Fruit fly (Drosophila melanogaster) whole organism, embryonic: ENCODE measurements around the gene CG42390.

Experiments used
- Abd-B ChIP-seq: fragments of 200-800 bp; sonication (Bioruptor generic); optimal IDR thresholded peaks from 2 replicates; lab custom pipeline; 2018; ENCODE audit warnings: missing biosample characterization, mild to moderate bottlenecking, missing genetic modification characterization, moderate library complexity
- Antp ChIP-seq: fragments of 200-800 bp; sonication (Bioruptor generic); optimal IDR thresholded peaks from 3 replicates; lab custom pipeline; 2016; ENCODE audit warnings: missing biosample characterization, missing genetic modification characterization
- Atf-2 ChIP-seq: fragments of 200-800 bp; sonication (Bioruptor generic); optimal IDR thresholded peaks from 2 replicates; lab custom pipeline; 2016; ENCODE audit warnings: missing biosample characterization, missing genetic modification characterization
- Atf6 ChIP-seq: fragments of 200-800 bp; sonication (Bioruptor generic); IDR thresholded peaks from 2 replicates; pipeline ENCODE4 v1.3.6; 2022; ENCODE audit warnings: missing biosample characterization, missing genetic modification characterization
- Bdp1 ChIP-seq: fragments of 200-800 bp; sonication (Bioruptor generic); optimal IDR thresholded peaks from 3 replicates; lab custom pipeline; 2016; ENCODE audit warnings: missing biosample characterization, missing genetic modification characterization
- CG10267 ChIP-seq: fragments of 200-800 bp; sonication (Bioruptor generic); optimal IDR thresholded peaks from 2 replicates; lab custom pipeline; 2018; ENCODE audit warnings: missing biosample characterization, mild to moderate bottlenecking, missing genetic modification characterization, moderate library complexity
- CG11398 ChIP-seq: fragments of 200-800 bp; sonication (Bioruptor generic); optimal IDR thresholded peaks from 2 replicates; lab custom pipeline; 2016; ENCODE audit warnings: missing biosample characterization, missing genetic modification characterization
- CG12236 ChIP-seq: fragments of 200-800 bp; sonication (Bioruptor generic); optimal IDR thresholded peaks from 2 replicates; lab custom pipeline; 2016; ENCODE audit warnings: missing biosample characterization, missing genetic modification characterization
- CG12391 ChIP-seq: fragments of 200-800 bp; sonication (Bioruptor generic); optimal IDR thresholded peaks from 3 replicates; lab custom pipeline; 2018; ENCODE audit warnings: missing biosample characterization, mild to moderate bottlenecking, missing genetic modification characterization, moderate library complexity
- CG15601 ChIP-seq: fragments of 200-800 bp; sonication (Bioruptor generic); optimal IDR thresholded peaks from 3 replicates; lab custom pipeline; 2019; ENCODE audit warnings: missing biosample characterization, mild to moderate bottlenecking, missing genetic modification characterization, moderate library complexity
- CG18476 ChIP-seq: fragments of 200-800 bp; sonication (Bioruptor generic); optimal IDR thresholded peaks from 2 replicates; lab custom pipeline; 2016; ENCODE audit warnings: missing biosample characterization, mild to moderate bottlenecking, missing genetic modification characterization
- CG2199 ChIP-seq: fragments of 200-800 bp; sonication (Bioruptor generic); IDR thresholded peaks from 3 replicates; pipeline ENCODE4 v1.3.6; 2022; ENCODE audit warnings: missing biosample characterization, missing genetic modification characterization
- CG30403 ChIP-seq: fragments of 200-800 bp; sonication (Bioruptor generic); optimal IDR thresholded peaks from 3 replicates; lab custom pipeline; 2016; ENCODE audit warnings: missing biosample characterization, missing genetic modification characterization
- CG3065 ChIP-seq: fragments of 200-800 bp; sonication (Bioruptor generic); optimal IDR thresholded peaks from 2 replicates; lab custom pipeline; 2016; ENCODE audit warnings: missing biosample characterization, missing genetic modification characterization
- CG31441 ChIP-seq: fragments of 200-800 bp; sonication (Bioruptor generic); IDR thresholded peaks from 2 replicates; pipeline ENCODE4 v1.3.6; 2022; ENCODE audit warnings: missing biosample characterization, missing genetic modification characterization
- CG32767 ChIP-seq: fragments of 200-800 bp; sonication (Bioruptor generic); IDR thresholded peaks from 2 replicates; pipeline ENCODE4 v1.3.6; 2022; ENCODE audit warnings: missing biosample characterization, missing genetic modification characterization
- CG7745 ChIP-seq: fragments of 200-800 bp; sonication (Bioruptor generic); optimal IDR thresholded peaks from 2 replicates; lab custom pipeline; 2018; ENCODE audit warnings: missing biosample characterization, mild to moderate bottlenecking, missing genetic modification characterization, moderate library complexity
- CG9215 ChIP-seq: fragments of 200-800 bp; sonication (Bioruptor generic); IDR thresholded peaks from 2 replicates; pipeline ENCODE4 v1.3.6; 2022; ENCODE audit warnings: missing biosample characterization, missing genetic modification characterization
- CG9932 ChIP-seq: fragments of 200-800 bp; sonication (Bioruptor generic); IDR thresholded peaks from 2 replicates; pipeline ENCODE4 v1.3.6; 2022; ENCODE audit warnings: missing biosample characterization, missing genetic modification characterization
- Doc2 ChIP-seq: fragments of 200-800 bp; sonication (Bioruptor generic); IDR thresholded peaks from 2 replicates; pipeline ENCODE4 v1.3.6; 2022; ENCODE audit warnings: missing biosample characterization, missing genetic modification characterization
- E2f2 ChIP-seq: fragments of 200-800 bp; sonication (Bioruptor generic); IDR thresholded peaks from 2 replicates; pipeline ENCODE4 v1.3.6; 2022; ENCODE audit warnings: missing biosample characterization, missing genetic modification characterization
- Lhr ChIP-seq: fragments of 200-800 bp; sonication (Bioruptor generic); optimal IDR thresholded peaks from 3 replicates; lab custom pipeline; 2017; ENCODE audit warnings: mild to moderate bottlenecking, missing biosample characterization, missing genetic modification reagents, missing genetic modification characterization
- Med ChIP-seq: fragments of 200-800 bp; sonication (Bioruptor generic); peaks from one replicate; lab custom pipeline; 2016; ENCODE audit warnings: missing biosample characterization, missing genetic modification characterization, mild to moderate bottlenecking, inconsistent platforms, moderate library complexity
- NC2α ChIP-seq: fragments of 200-800 bp; sonication (Bioruptor generic); optimal IDR thresholded peaks from 2 replicates; lab custom pipeline; 2016; ENCODE audit warnings: missing biosample characterization, missing genetic modification characterization
- NK7.1 ChIP-seq: fragments of 200-800 bp; sonication (Bioruptor generic); optimal IDR thresholded peaks from 3 replicates; lab custom pipeline; 2016; ENCODE audit warnings: missing biosample characterization, missing genetic modification characterization
- NfI ChIP-seq: fragments of 200-800 bp; sonication (Bioruptor generic); optimal IDR thresholded peaks from 3 replicates; lab custom pipeline; 2018; ENCODE audit warnings: missing biosample characterization, mild to moderate bottlenecking, missing genetic modification characterization, moderate library complexity
- Oli ChIP-seq: fragments of 200-800 bp; sonication (Bioruptor generic); optimal IDR thresholded peaks from 2 replicates; lab custom pipeline; 2018; ENCODE audit warnings: missing biosample characterization, mild to moderate bottlenecking, missing genetic modification characterization, moderate library complexity
- Opbp ChIP-seq: fragments of 200-800 bp; sonication (Bioruptor generic); IDR thresholded peaks from 3 replicates; pipeline ENCODE4 v1.3.6; 2022; ENCODE audit warnings: missing biosample characterization, missing genetic modification characterization; ENCODE audit not compliant: partially characterized antibody
- Taf1 ChIP-seq: fragments of 200-800 bp; sonication (Bioruptor generic); IDR thresholded peaks from 2 replicates; pipeline ENCODE4 v1.3.6; 2022; ENCODE audit warnings: missing biosample characterization, missing genetic modification characterization
- ara ChIP-seq: fragments of 200-800 bp; sonication (Bioruptor generic); IDR thresholded peaks from 2 replicates; pipeline ENCODE4 v1.3.6; 2022; ENCODE audit warnings: missing biosample characterization, missing genetic modification characterization
- chif ChIP-seq, 2 experiments: fragments of 200-800 bp; sonication (Bioruptor generic); optimal IDR thresholded peaks; 3 replicates each; lab custom pipeline; 2016; ENCODE audit warnings: missing biosample characterization in 2 of 2, missing genetic modification characterization in 2 of 2
- ci ChIP-seq: fragments of 200-800 bp; sonication (Bioruptor generic); IDR thresholded peaks from 3 replicates; pipeline ENCODE4 v1.3.6; 2022; ENCODE audit warnings: missing biosample characterization, missing genetic modification characterization
- cwo ChIP-seq: fragments of 200-800 bp; sonication (Bioruptor generic); optimal IDR thresholded peaks from 3 replicates; lab custom pipeline; 2017; ENCODE audit warnings: missing biosample characterization, missing genetic modification characterization, mild to moderate bottlenecking, moderate library complexity, missing genetic modification reagents
- ewg ChIP-seq: fragments of 200-800 bp; sonication (Bioruptor generic); optimal IDR thresholded peaks from 3 replicates; lab custom pipeline; 2017; ENCODE audit warnings: mild to moderate bottlenecking, missing biosample characterization, missing genetic modification reagents, missing genetic modification characterization
- fd102C ChIP-seq: fragments of 200-800 bp; sonication (Bioruptor generic); optimal IDR thresholded peaks from 2 replicates; lab custom pipeline; 2018; ENCODE audit warnings: missing biosample characterization, mild to moderate bottlenecking, missing genetic modification characterization, moderate library complexity
- ftz-f1 ChIP-seq: fragments of 200-800 bp; sonication (Bioruptor generic); optimal IDR thresholded peaks from 2 replicates; lab custom pipeline; 2016; ENCODE audit warnings: missing biosample characterization, missing genetic modification characterization
- ind ChIP-seq: fragments of 200-800 bp; sonication (Bioruptor generic); optimal IDR thresholded peaks from 3 replicates; lab custom pipeline; 2016; ENCODE audit warnings: missing biosample characterization, missing genetic modification characterization
- lab ChIP-seq: fragments of 200-800 bp; sonication (Bioruptor generic); optimal IDR thresholded peaks from 3 replicates; lab custom pipeline; 2017; ENCODE audit warnings: missing biosample characterization, missing genetic modification characterization, mild to moderate bottlenecking, moderate library complexity, missing genetic modification reagents
- lbe ChIP-seq: fragments of 200-800 bp; sonication (Bioruptor generic); optimal IDR thresholded peaks from 2 replicates; lab custom pipeline; 2016; ENCODE audit warnings: missing biosample characterization, mild to moderate bottlenecking, missing genetic modification characterization
- lmd ChIP-seq: fragments of 200-800 bp; sonication (Bioruptor generic); IDR thresholded peaks from 2 replicates; pipeline ENCODE4 v1.3.6; 2022; ENCODE audit warnings: missing biosample characterization, missing genetic modification characterization
- mirr ChIP-seq: fragments of 200-800 bp; sonication (Bioruptor generic); optimal IDR thresholded peaks from 3 replicates; lab custom pipeline; 2018; ENCODE audit warnings: missing biosample characterization, mild to moderate bottlenecking, missing genetic modification characterization
- pita ChIP-seq: fragments of 200-800 bp; sonication (Bioruptor generic); optimal IDR thresholded peaks from 2 replicates; lab custom pipeline; 2017; ENCODE audit warnings: missing biosample characterization, mild to moderate bottlenecking, missing genetic modification characterization
- prd ChIP-seq, 3 experiments: fragments of >200 bp in 2 of 3; fragments of 200-800 bp in 1 of 3; sonication (Bioruptor generic) in 1 of 3; optimal IDR thresholded peaks in 2 of 3; IDR thresholded peaks in 1 of 3; 2 replicates in 2 of 3; 3 replicates in 1 of 3; pipeline versions ENCODE4 v1.3.6 to Lab custom; 2017 to 2022; ENCODE audit warnings: missing biosample characterization in 1 of 3, missing genetic modification characterization in 1 of 3
- repo ChIP-seq: fragments of 200-800 bp; sonication (Bioruptor generic); optimal IDR thresholded peaks from 2 replicates; lab custom pipeline; 2016; ENCODE audit warnings: missing biosample characterization, missing genetic modification characterization
- scrt ChIP-seq: fragments of 200-800 bp; sonication (Bioruptor generic); optimal IDR thresholded peaks from 2 replicates; lab custom pipeline; 2018; ENCODE audit warnings: missing biosample characterization, mild to moderate bottlenecking, missing genetic modification characterization, moderate library complexity
- sens ChIP-seq: fragments of 200-800 bp; sonication (Bioruptor generic); peaks from one replicate; lab custom pipeline; 2016; ENCODE audit warnings: missing biosample characterization, missing genetic modification characterization
- sima ChIP-seq: fragments of 200-800 bp; sonication (Bioruptor generic); optimal IDR thresholded peaks from 2 replicates; lab custom pipeline; 2016; ENCODE audit warnings: missing biosample characterization, missing genetic modification characterization
- tin ChIP-seq: fragments of 200-800 bp; sonication (Bioruptor generic); optimal IDR thresholded peaks from 3 replicates; lab custom pipeline; 2016; ENCODE audit warnings: missing biosample characterization, missing genetic modification characterization
- tll ChIP-seq, 2 experiments: fragments of 200-800 bp in 1 of 2; fragments of >200 bp in 1 of 2; sonication (Bioruptor generic) in 1 of 2; optimal IDR thresholded peaks; 2 replicates each; lab custom pipeline; 2017 to 2019; ENCODE audit warnings: missing biosample characterization in 2 of 2, missing genetic modification characterization in 2 of 2, mild to moderate bottlenecking in 1 of 2, moderate library complexity in 1 of 2
- tup ChIP-seq: fragments of 200-800 bp; sonication (Bioruptor generic); optimal IDR thresholded peaks from 2 replicates; lab custom pipeline; 2016; ENCODE audit warnings: missing biosample characterization, mild to moderate bottlenecking, missing genetic modification characterization, moderate library complexity
- twi ChIP-seq: fragments of 200-800 bp; optimal IDR thresholded peaks from 2 replicates; lab custom pipeline; 2019; ENCODE audit warnings: missing biosample characterization, mild to moderate bottlenecking, missing genetic modification characterization, moderate library complexity

CG42390 gene

dm6 chr3R:22150433-22150832 lies 30.6 kb downstream of the CG42390 start (continued):
- no peak for TF ChIP-seq mirr (GFP tag; lab: Kevin White, UChicago)
- peak; percentile 62; the same call in 1 of the 3 replicates for TF ChIP-seq ci (GFP tag; lab: Robert Waterston, UW)
- TF ChIP-seq scrt (GFP tag; lab: Kevin White, UChicago), result no peak
- no peak for TF ChIP-seq tup (GFP tag; lab: Kevin White, UChicago)
- no peak for TF ChIP-seq fd102C
- no peak for TF ChIP-seq lbe
- no peak for TF ChIP-seq Taf1 (GFP tag; lab: Robert Waterston, UW)
- no peak for TF ChIP-seq CG32767 (GFP tag; lab: Robert Waterston, UW)
- TF ChIP-seq CG18476 (GFP tag; lab: Kevin White, UChicago), result no peak
- no peak for TF ChIP-seq sima (GFP tag; lab: Kevin White, UChicago)
- no peak for TF ChIP-seq twi (tag; lab: Kevin White, UChicago)
- no peak for TF ChIP-seq ftz-f1 (GFP tag; lab: Kevin White, UChicago)
- no peak for TF ChIP-seq NfI (GFP tag; lab: Kevin White, UChicago)
- no peak for TF ChIP-seq pita
- no peak for TF ChIP-seq ewg (GFP tag; lab: Kevin White, UChicago)
- TF ChIP-seq chif (GFP tag; optimal IDR thresholded peaks at IDR 0.05; lab: Kevin White, UChicago), result peak in 1 of 2 experiments; percentile 11
- no peak for TF ChIP-seq Oli (tag; lab: Kevin White, UChicago)
- TF ChIP-seq CG30403 (GFP tag; lab: Kevin White, UChicago), result no peak
- TF ChIP-seq CG9215, result no peak
- TF ChIP-seq CG31441 (GFP tag; lab: Robert Waterston, UW), result no peak
- no peak for TF ChIP-seq tll (GFP tag; optimal IDR thresholded peaks at IDR 0.05; lab: Kevin White, UChicago)
- TF ChIP-seq tin (GFP tag; lab: Kevin White, UChicago), result no peak
- TF ChIP-seq CG9932, result no peak
- TF ChIP-seq NK7.1, result no peak
- no peak for TF ChIP-seq CG3065 (GFP tag; lab: Kevin White, UChicago)
- TF ChIP-seq NC2α (GFP tag; lab: Kevin White, UChicago), result no peak
- TF ChIP-seq E2f2 (GFP tag; lab: Robert Waterston, UW), result no peak
- no peak for TF ChIP-seq Bdp1
- TF ChIP-seq Lhr, result no peak
- no peak for TF ChIP-seq cwo (GFP tag; lab: Kevin White, UChicago)
- no peak for TF ChIP-seq lab (GFP tag; lab: Kevin White, UChicago)
- TF ChIP-seq CG12391 (tag; lab: Kevin White, UChicago), result no peak
- no peak for TF ChIP-seq CG10267 (tag; lab: Kevin White, UChicago)
- no peak for TF ChIP-seq repo (GFP tag; lab: Kevin White, UChicago)
- TF ChIP-seq Antp, result no peak
- 0 out of 3 replicates have a peak, but pooled peaks have one; percentile 37 for TF ChIP-seq CG2199 (GFP tag; lab: Robert Waterston, UW)
- no peak for TF ChIP-seq lmd (GFP tag; lab: Robert Waterston, UW)
- no peak for TF ChIP-seq CG11398 (GFP tag; lab: Kevin White, UChicago)
- TF ChIP-seq sens (GFP tag; lab: Kevin White, UChicago), result peak; percentile 68
- TF ChIP-seq prd (optimal IDR thresholded peaks at IDR 0.05; lab: Kevin White, UChicago), result no peak
- TF ChIP-seq prd (GFP tag; IDR thresholded peaks at IDR 0.05; lab: Robert Waterston, UW), result no peak
- no peak for TF ChIP-seq CG12236 (GFP tag; lab: Kevin White, UChicago)
- TF ChIP-seq ind (GFP tag; lab: Kevin White, UChicago), result peak; percentile 9
- TF ChIP-seq Atf-2 (GFP tag; lab: Kevin White, UChicago), result no peak
- no peak for TF ChIP-seq CG15601 (tag; lab: Kevin White, UChicago)
- no peak for TF ChIP-seq ara (GFP tag; lab: Robert Waterston, UW)
- TF ChIP-seq CG7745 (tag; lab: Kevin White, UChicago), result no peak
- TF ChIP-seq Atf6 (GFP tag; lab: Robert Waterston, UW), result no peak
- TF ChIP-seq Abd-B (GFP tag; lab: Kevin White, UChicago), result no peak
- TF ChIP-seq Med, result peak; percentile 44
- no peak for TF ChIP-seq Opbp (GFP tag; lab: Robert Waterston, UW)
- TF ChIP-seq Doc2 (GFP tag; lab: Robert Waterston, UW), result no peak
